Worm (Caenorhabditis elegans) whole organism, L3 larva: Measurements from ENCODE around the gene F16B4.7.

ENCODE experiments used
- ama-1 ChIP-seq: fragments of 150-350 bp; optimal IDR thresholded peaks from 2 replicates; lab custom pipeline; 2018
- elt-2 ChIP-seq: sonication (generic microtip); optimal IDR thresholded peaks from 2 replicates; lab custom pipeline; 2016; ENCODE audit warnings: missing genetic modification reagents, mild to moderate bottlenecking, missing genetic modification characterization, missing compliant biosample characterization
- nhr-11 ChIP-seq: fragments of 150-350 bp; optimal IDR thresholded peaks from 2 replicates; lab custom pipeline; 2014; ENCODE audit warnings: missing biosample characterization, missing genetic modification characterization
- nhr-23 ChIP-seq: fragments of 150-350 bp; optimal IDR thresholded peaks from 2 replicates; lab custom pipeline; 2014; ENCODE audit warnings: missing biosample characterization, missing genetic modification reagents, missing genetic modification characterization
- nhr-237 ChIP-seq: fragments of 150-350 bp; optimal IDR thresholded peaks from 2 replicates; lab custom pipeline; 2014; ENCODE audit warnings: missing biosample characterization, missing genetic modification characterization

ce11 chrV:1626720-1627119, 41.2 kb downstream of the F16B4.7 start, which contains the start of gene nhr-237:
- TF ChIP-seq nhr-11 (tag; lab: Kevin White, UChicago) = no peak
- no peak for TF ChIP-seq nhr-237 (tag; lab: Kevin White, UChicago)
- no peak for TF ChIP-seq nhr-23 (tag; lab: Kevin White, UChicago)
- no peak for TF ChIP-seq ama-1 (lab: Kevin White, UChicago)
- no peak for TF ChIP-seq elt-2
